Fruit fly (Drosophila melanogaster): ENCODE data around the gene Vha100-2.

Gene Vha100-2

dm6 chr3R:18372688-18373304 lies 26.2 kb downstream of the Vha100-2 start, which contains the start of gene gl:
gl (minus strand) TSS chr3R:18372738.
- TF ChIP-seq noc (tag; optimal IDR thresholded peaks at IDR 0.05): no peak

dm6 chr3R:18371346-18371745 lies 27.6 kb downstream of the Vha100-2 start:
- no peak for TF ChIP-seq noc (tag; optimal IDR thresholded peaks at IDR 0.05)

- no peak for TF ChIP-seq noc (tag; optimal IDR thresholded peaks at IDR 0.05)
Measured at dm6 chr3R:18368595-18368994, 30.4 kb downstream of the Vha100-2 start.

DNA sequence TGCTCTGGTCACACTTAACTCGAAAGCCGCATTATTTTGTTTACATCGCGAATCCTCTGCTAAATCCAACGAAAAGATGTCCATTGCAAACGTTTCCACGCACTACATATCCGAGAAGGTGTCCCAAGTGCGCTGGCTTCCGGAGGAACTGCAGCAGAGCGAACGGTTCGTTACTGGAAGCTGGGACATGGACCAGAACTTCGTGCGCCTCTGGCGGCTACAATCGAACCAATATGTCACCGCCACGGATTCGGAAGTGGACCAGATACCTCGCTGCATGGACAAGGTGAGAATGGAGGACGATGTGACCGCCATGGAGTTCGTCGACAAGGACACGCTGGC lies 32.4 kb downstream of the Vha100-2 start:
- no peak for TF ChIP-seq noc (tag; optimal IDR thresholded peaks at IDR 0.05)

DNA sequence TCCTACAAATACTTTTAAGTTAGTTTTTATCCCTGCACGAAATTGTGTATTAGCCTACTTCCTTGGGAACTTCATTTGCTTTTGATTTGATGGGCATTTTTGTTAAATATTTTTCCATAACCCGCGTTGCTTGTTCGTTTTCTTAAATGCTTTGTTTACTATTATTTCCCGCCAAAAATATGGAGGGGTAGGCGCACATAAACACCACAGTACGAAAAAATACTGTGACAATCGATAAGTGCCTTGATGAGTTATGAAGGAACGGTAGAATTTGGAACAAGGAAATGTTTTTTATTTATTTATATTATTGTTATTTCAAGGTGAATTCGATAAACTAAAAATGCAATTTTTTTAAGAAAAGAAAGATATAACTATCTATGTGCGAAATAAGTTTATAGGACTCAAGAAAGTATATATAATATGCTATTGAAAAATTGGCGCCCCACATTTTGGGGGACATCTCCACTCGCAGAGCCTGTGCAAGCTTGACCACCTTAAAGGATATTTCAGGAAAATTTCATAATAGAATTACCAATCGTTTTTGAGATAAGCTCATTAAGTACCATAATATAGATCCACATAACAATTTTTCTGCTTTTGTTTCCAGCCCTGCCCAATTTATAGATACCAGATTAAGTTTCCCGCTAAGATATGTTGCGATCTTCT lies 32.9 kb downstream of the Vha100-2 start, which contains the start of the genes WRNexo and Nup43:
WRNexo (minus strand) TSS at position 185 of the 666 bp plus-strand sequence.
Nup43 (plus strand) TSS at position 661 of the 666 bp plus-strand sequence.
- TF ChIP-seq noc (tag; optimal IDR thresholded peaks at IDR 0.05): no peak

dm6 chr3R:18361694-18362093 lies 37.3 kb downstream of the Vha100-2 start, which contains the start of gene hmw:
hmw (plus strand) TSS chr3R:18361994.
- no peak for TF ChIP-seq noc (tag; optimal IDR thresholded peaks at IDR 0.05)

- TF ChIP-seq noc (tag; optimal IDR thresholded peaks at IDR 0.05): no peak
Measured at dm6 chr3R:18360630-18361260, 38.2 kb downstream of the Vha100-2 start, which contains the start of gene CG15803. CG15803 (minus strand) TSS chr3R:18360728.

DNA sequence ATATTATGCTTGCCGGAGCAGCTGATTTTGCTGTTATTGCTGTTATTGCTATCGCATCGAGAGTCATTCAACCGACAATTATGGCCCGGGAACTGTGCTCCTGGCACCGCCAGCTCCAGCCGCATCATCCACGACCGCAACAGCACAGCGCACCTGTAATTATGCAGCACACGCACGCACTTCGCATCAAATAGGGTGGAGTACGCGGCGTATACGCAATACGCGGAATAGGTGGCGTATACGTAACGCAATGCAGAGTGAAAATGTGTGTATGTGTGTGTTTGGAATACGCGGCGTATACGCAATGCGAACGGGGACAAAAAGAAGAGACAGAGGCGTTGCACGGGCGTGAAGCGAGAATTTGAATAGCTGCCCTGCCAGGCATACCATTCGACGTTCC lies 43.2 kb downstream of the Vha100-2 start:
- TF ChIP-seq noc (tag; optimal IDR thresholded peaks at IDR 0.05): no peak

All from whole organism, larva.